Worm (Caenorhabditis elegans) whole organism, L4/young adult: ENCODE data around the gene K08D8.9.

ENCODE experiments used
- W03F9.2 ChIP-seq: fragments of 150-350 bp; optimal IDR thresholded peaks from 2 replicates; lab custom pipeline; 2014; ENCODE audit warnings: missing biosample characterization, missing genetic modification characterization
- dao-5 ChIP-seq: sonication (generic microtip); optimal IDR thresholded peaks from 2 replicates; lab custom pipeline; 2016; ENCODE audit warnings: missing genotype, missing genetic modification characterization, moderate library complexity, missing compliant biosample characterization
- him-1 ChIP-seq: sonication (generic microtip); optimal IDR thresholded peaks from 2 replicates; lab custom pipeline; 2016; ENCODE audit warnings: missing genotype, missing genetic modification reagents, missing genetic modification characterization, missing compliant biosample characterization

DNA sequence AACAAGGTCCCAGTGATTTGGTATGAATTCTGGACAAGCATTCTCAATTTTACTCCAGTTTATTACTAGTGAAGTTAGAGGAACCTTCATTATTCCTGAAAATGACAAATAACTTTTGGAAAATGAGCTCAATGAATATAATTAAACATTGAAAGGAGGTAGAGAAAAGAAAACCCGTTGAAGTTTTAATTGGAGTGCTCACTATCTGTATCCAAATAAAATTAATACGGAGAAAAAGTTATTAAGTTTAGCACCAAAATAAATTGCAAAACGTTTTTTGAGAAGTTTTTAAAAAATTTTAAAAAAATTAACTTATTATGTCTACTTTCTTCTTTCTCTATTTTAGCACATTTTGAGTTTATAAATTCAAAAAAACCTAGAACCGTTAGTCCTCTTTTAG is 47.0 kb downstream of the K08D8.9 start, which contains the start of gene F55G11.1:
- no peak for TF ChIP-seq W03F9.2 (tag; lab: Kevin White, UChicago)
- no peak for TF ChIP-seq dao-5 (tag; lab: Kevin White, UChicago)
- TF ChIP-seq him-1 (tag; lab: Kevin White, UChicago), result no peak
